Worm (Caenorhabditis elegans): ENCODE measurements around the gene Y4C6B.1.

The Y4C6B.1 gene

DNA sequence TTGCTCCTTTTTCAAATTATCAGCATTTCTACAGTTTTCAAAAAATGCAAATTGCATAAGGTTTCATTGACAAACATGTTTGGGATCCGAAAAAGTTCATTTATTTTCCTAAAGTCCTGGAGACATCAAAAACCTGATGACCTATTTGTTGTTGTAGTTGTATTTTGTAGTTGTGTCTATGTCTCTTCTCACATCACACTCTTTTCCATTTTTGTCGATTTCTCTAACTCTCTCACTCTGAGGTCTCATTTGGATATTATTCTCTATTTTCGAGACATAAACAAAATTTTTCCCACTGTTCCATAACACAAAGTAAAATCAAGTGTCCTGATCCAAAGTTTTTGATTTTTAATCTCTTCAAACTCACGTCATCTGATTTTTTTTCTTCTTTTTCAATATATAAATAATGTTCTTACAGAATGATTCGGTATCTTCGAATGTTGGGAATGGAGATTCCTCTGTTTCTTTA, 35.4 kb upstream of the Y4C6B.1 start, which contains the start of gene slc-46A:
Gene slc-46A, plus strand, starts transcription at position 419 of the 469 bp plus-strand sequence.
- no peak for TF ChIP-seq mep-1 (tag; optimal IDR thresholded peaks at IDR 0.05)
- no peak for TF ChIP-seq ceh-39 (tag; optimal IDR thresholded peaks at IDR 0.05)
- no peak for TF ChIP-seq sptf-1 (tag; optimal IDR thresholded peaks at IDR 0.05)
- TF ChIP-seq pha-4 (tag; optimal IDR thresholded peaks at IDR 0.05): no peak
- TF ChIP-seq cnd-1 (tag; optimal IDR thresholded peaks at IDR 0.05): no peak
- TF ChIP-seq drap-1 (GFP tag; optimal IDR thresholded peaks at IDR 0.05): no peak
- TF ChIP-seq flh-1 (GFP tag; optimal IDR thresholded peaks at IDR 0.05): no peak
- no peak for TF ChIP-seq unc-62 (GFP tag; optimal IDR thresholded peaks at IDR 0.05)
- no peak for TF ChIP-seq blmp-1 (tag; optimal IDR thresholded peaks at IDR 0.05)

- no peak for TF ChIP-seq mls-2 (tag; optimal IDR thresholded peaks at IDR 0.05)
- TF ChIP-seq tbx-8 (GFP tag; optimal IDR thresholded peaks at IDR 0.05): no peak
- TF ChIP-seq sem-2 (GFP tag; optimal IDR thresholded peaks at IDR 0.05): no peak
- TF ChIP-seq ham-2 (GFP tag; optimal IDR thresholded peaks at IDR 0.05): no peak
- no peak for TF ChIP-seq sptf-1 (tag; optimal IDR thresholded peaks at IDR 0.05)
- TF ChIP-seq snpc-4 (tag; optimal IDR thresholded peaks at IDR 0.05): no peak
- no peak for TF ChIP-seq ceh-39 (tag; optimal IDR thresholded peaks at IDR 0.05)
- no peak for TF ChIP-seq hlh-1 (tag; optimal IDR thresholded peaks at IDR 0.05)
- no peak for TF ChIP-seq mep-1 (tag; optimal IDR thresholded peaks at IDR 0.05)
- TF ChIP-seq nhr-2 (tag; optimal IDR thresholded peaks at IDR 0.05): no peak
- no peak for TF ChIP-seq M03D4.4 (tag; optimal IDR thresholded peaks at IDR 0.05)
- no peak for TF ChIP-seq flh-1 (GFP tag; optimal IDR thresholded peaks at IDR 0.05)
- TF ChIP-seq unc-62 (GFP tag; optimal IDR thresholded peaks at IDR 0.05): no peak
- TF ChIP-seq lin-13 (tag; optimal IDR thresholded peaks at IDR 0.05): no peak
- TF ChIP-seq ceh-83 (GFP tag; optimal IDR thresholded peaks at IDR 0.05): no peak
- no peak for TF ChIP-seq ceh-43 (GFP tag; optimal IDR thresholded peaks at IDR 0.05)
- TF ChIP-seq nhr-237 (tag; optimal IDR thresholded peaks at IDR 0.05): no peak
- no peak for TF ChIP-seq cnd-1 (tag; optimal IDR thresholded peaks at IDR 0.05)
- TF ChIP-seq lin-32 (GFP tag; optimal IDR thresholded peaks at IDR 0.05): no peak
- no peak for TF ChIP-seq nhr-12 (tag; optimal IDR thresholded peaks at IDR 0.05)
These were observed 28.1 kb upstream of the Y4C6B.1 start, which contains the start of gene Y4C6B.4 for ce11 chrIV:5326144-5326543. Y4C6B.4 (plus strand) TSS chrIV:5326444.

DNA sequence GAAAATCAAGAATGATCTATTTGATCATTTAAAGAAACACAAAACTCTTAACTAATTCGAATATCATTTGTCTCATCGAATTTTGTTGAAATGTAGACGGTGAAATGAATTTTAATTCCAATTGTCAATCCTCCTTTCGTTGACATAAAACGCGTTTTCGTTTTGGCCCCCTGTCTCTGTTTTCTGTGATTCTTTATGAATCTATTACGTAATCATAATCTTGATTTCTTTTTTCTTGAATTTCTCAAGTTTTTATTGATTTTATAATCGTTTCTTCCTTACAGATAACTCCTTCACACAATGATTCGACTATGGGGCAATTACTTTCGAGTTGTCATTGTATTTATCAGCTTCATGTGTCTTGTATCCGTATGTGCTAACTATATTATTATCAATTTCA, 22.1 kb upstream of the Y4C6B.1 start, which contains the start of gene Y4C6B.3:
Gene Y4C6B.3, plus strand, starts transcription at position 301 of the 400 bp plus-strand sequence.
- TF ChIP-seq zip-8 (tag; optimal IDR thresholded peaks at IDR 0.05) (peak; percentile 65), lsy-2 (tag; optimal IDR thresholded peaks at IDR 0.05) (no peak)

- TF ChIP-seq pha-4 (tag; optimal IDR thresholded peaks at IDR 0.05): no peak
- no peak for TF ChIP-seq sptf-1 (tag; optimal IDR thresholded peaks at IDR 0.05)
- no peak for TF ChIP-seq sem-2 (GFP tag; optimal IDR thresholded peaks at IDR 0.05)
- no peak for TF ChIP-seq flh-1 (GFP tag; optimal IDR thresholded peaks at IDR 0.05)
- TF ChIP-seq zip-8 (tag; optimal IDR thresholded peaks at IDR 0.05): no peak
- TF ChIP-seq unc-120 (tag; optimal IDR thresholded peaks at IDR 0.05; ENCODE audit: poor library complexity, severe bottlenecking): no peak
- TF ChIP-seq ceh-43 (GFP tag; optimal IDR thresholded peaks at IDR 0.05): no peak
- no peak for TF ChIP-seq mls-2 (tag; optimal IDR thresholded peaks at IDR 0.05)
- TF ChIP-seq blmp-1 (tag; optimal IDR thresholded peaks at IDR 0.05): no peak
- no peak for TF ChIP-seq elt-3 (tag; optimal IDR thresholded peaks at IDR 0.05)
- TF ChIP-seq ztf-11 (tag; optimal IDR thresholded peaks at IDR 0.05): no peak
These were observed 20.8 kb upstream of the Y4C6B.1 start for ce11 chrIV:5333484-5333883.

DNA sequence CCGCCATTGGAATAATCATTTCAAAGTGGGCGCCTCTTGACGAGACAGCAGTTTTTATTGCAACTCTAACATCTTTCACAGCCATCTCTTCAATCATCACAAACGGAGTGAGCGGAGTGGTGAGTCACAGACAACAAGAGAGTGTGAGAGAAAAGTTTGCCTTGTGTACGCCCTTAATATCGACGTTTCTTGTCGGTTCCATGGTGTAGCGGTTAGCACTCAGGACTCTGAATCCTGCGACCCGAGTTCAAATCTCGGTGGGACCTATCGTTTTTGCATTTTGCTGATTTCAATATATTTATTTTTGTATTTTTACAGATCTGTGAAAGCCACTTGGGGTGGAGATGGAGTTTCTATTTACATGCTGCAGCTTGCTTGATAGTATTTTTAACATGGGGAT, 19.8 kb upstream of the Y4C6B.1 start:
- TF ChIP-seq ceh-83 (GFP tag; optimal IDR thresholded peaks at IDR 0.05): peak; percentile 45
- no peak for TF ChIP-seq mls-2 (tag; optimal IDR thresholded peaks at IDR 0.05)
- peak; percentile 12 for TF ChIP-seq nhr-12 (tag; optimal IDR thresholded peaks at IDR 0.05)
- TF ChIP-seq mep-1 (tag; optimal IDR thresholded peaks at IDR 0.05): peak; percentile 20
- TF ChIP-seq bed-3 (GFP tag; optimal IDR thresholded peaks at IDR 0.05): peak; percentile 66
- TF ChIP-seq drap-1 (GFP tag; optimal IDR thresholded peaks at IDR 0.05): no peak
- TF ChIP-seq blmp-1 (tag; optimal IDR thresholded peaks at IDR 0.05): no peak
- peak; percentile 12 for TF ChIP-seq lsy-2 (tag; optimal IDR thresholded peaks at IDR 0.05)
- peak; percentile 44 for TF ChIP-seq ceh-43 (GFP tag; optimal IDR thresholded peaks at IDR 0.05)
- no peak for TF ChIP-seq pha-4 (tag; optimal IDR thresholded peaks at IDR 0.05)

DNA sequence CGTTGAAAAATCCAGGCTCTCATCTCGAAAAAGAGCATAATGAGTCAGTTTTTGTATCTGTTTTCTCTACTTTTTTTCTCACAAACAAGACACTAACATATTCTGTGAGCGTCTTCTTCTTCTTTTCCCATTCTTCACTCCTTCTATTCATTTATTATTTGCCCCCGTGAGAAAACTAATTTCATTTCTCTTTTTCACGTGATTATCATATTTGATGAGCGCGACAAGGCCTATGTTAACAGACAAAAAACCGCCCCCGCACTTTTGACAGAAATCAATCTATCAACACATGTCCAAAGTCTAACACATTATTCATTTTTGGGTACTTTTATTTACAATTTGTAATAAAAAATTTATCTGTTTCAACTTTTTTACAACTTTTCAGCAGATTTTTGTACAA, 16.6 kb upstream of the Y4C6B.1 start:
- TF ChIP-seq hlh-1 (tag; optimal IDR thresholded peaks at IDR 0.05) (no peak), elt-3 (tag; optimal IDR thresholded peaks at IDR 0.05) (no peak), ceh-39 (tag; optimal IDR thresholded peaks at IDR 0.05) (no peak), nhr-2 (tag; optimal IDR thresholded peaks at IDR 0.05) (no peak), unc-120 (tag; optimal IDR thresholded peaks at IDR 0.05; ENCODE audit: poor library complexity, severe bottlenecking) (no peak), nhr-12 (tag; optimal IDR thresholded peaks at IDR 0.05) (no peak), unc-62 (GFP tag; optimal IDR thresholded peaks at IDR 0.05) (no peak), mab-5 (tag; optimal IDR thresholded peaks at IDR 0.05) (no peak), drap-1 (GFP tag; optimal IDR thresholded peaks at IDR 0.05) (no peak), ceh-43 (GFP tag; optimal IDR thresholded peaks at IDR 0.05) (no peak), ces-1 (GFP tag; optimal IDR thresholded peaks at IDR 0.05) (no peak), lin-32 (GFP tag; optimal IDR thresholded peaks at IDR 0.05) (no peak), lsy-2 (tag; optimal IDR thresholded peaks at IDR 0.05) (no peak), mls-2 (tag; optimal IDR thresholded peaks at IDR 0.05) (no peak), bed-3 (GFP tag; optimal IDR thresholded peaks at IDR 0.05) (no peak)
